Worm (Caenorhabditis elegans) whole organism, late embryonic: Measurements from ENCODE around the gene C26H9A.3.

Source experiments
- elt-2 ChIP-seq: sonication (generic microtip); optimal IDR thresholded peaks from 2 replicates; lab custom pipeline; 2016; ENCODE audit warnings: missing genetic modification reagents, missing genetic modification characterization, missing compliant biosample characterization
- unc-3 ChIP-seq, 2 experiments: fragments of 200-800 bp in 1 of 2; sonication (Bioruptor generic) in 1 of 2; sonication (generic microtip) in 1 of 2; conservative IDR thresholded peaks in 1 of 2; optimal IDR thresholded peaks in 1 of 2; 2 replicates each; pipeline versions ENCODE4 v1.3.6 to Lab custom; 2016 to 2022; ENCODE audit warnings: missing compliant biosample characterization in 2 of 2, missing genetic modification characterization in 2 of 2, missing genetic modification reagents in 1 of 2
- unc-42 ChIP-seq: sonication (generic microtip); optimal IDR thresholded peaks from 2 replicates; lab custom pipeline; 2016; ENCODE audit warnings: missing genotype, missing genetic modification characterization, missing compliant biosample characterization

- TF ChIP-seq elt-2 (tag; lab: Kevin White, UChicago) (no peak), unc-42 (tag; lab: Kevin White, UChicago) (peak; percentile 40), unc-3 (GFP tag; conservative IDR thresholded peaks at IDR 0.05; lab: Robert Waterston, UW) (no peak), unc-3 (tag; optimal IDR thresholded peaks at IDR 0.05; lab: Kevin White, UChicago) (no peak)
Observed at ce11 chrIV:12653094-12653493, 13.9 kb upstream of the C26H9A.3 start, which contains the start of the genes wdfy-3 and C26H9A.4.
